Fruit fly (Drosophila melanogaster): Measurements from ENCODE around the gene Mst87F.

The Mst87F gene

dm6 chr3R:13802057-13802817, 25.6 kb downstream of the Mst87F start (continued):
- no peak for TF ChIP-seq CG14667 (GFP tag; IDR thresholded peaks at IDR 0.05)
- no peak for TF ChIP-seq Dip3 (GFP tag; optimal IDR thresholded peaks at IDR 0.05)
- TF ChIP-seq CG14710 (tag; optimal IDR thresholded peaks at IDR 0.05) = no peak
- TF ChIP-seq gcm (GFP tag; optimal IDR thresholded peaks at IDR 0.05) = no peak
- TF ChIP-seq Dbx (GFP tag; IDR thresholded peaks at IDR 0.05) = no peak
- TF ChIP-seq psq (GFP tag; optimal IDR thresholded peaks at IDR 0.05) = no peak
- no peak for TF ChIP-seq chn (GFP tag; optimal IDR thresholded peaks at IDR 0.05)
- no peak for TF ChIP-seq Xbp1 (GFP tag; optimal IDR thresholded peaks at IDR 0.05)
- TF ChIP-seq CG7372 (GFP tag; IDR thresholded peaks at IDR 0.05) = peak; percentile 77
- TF ChIP-seq Sin3A (optimal IDR thresholded peaks at IDR 0.05) = no peak
- TF ChIP-seq salm (tag; optimal IDR thresholded peaks at IDR 0.05) = no peak
- TF ChIP-seq jing (GFP tag; optimal IDR thresholded peaks at IDR 0.05) = no peak
- TF ChIP-seq CG18476 (GFP tag; optimal IDR thresholded peaks at IDR 0.05) = no peak
- no peak for TF ChIP-seq CG10274 (GFP tag; optimal IDR thresholded peaks at IDR 0.05)
- TF ChIP-seq Usf (GFP tag; optimal IDR thresholded peaks at IDR 0.05) = no peak
- TF ChIP-seq Dp (GFP tag; optimal IDR thresholded peaks at IDR 0.05) = no peak
- no peak for TF ChIP-seq CG8765 (GFP tag; IDR thresholded peaks at IDR 0.05)
- no peak for TF ChIP-seq CG8089 (GFP tag; optimal IDR thresholded peaks at IDR 0.05)
- TF ChIP-seq CG8478 (optimal IDR thresholded peaks at IDR 0.05) = no peak
- TF ChIP-seq CG11723 (GFP tag; optimal IDR thresholded peaks at IDR 0.05) = no peak
- no peak for TF ChIP-seq sima (GFP tag; optimal IDR thresholded peaks at IDR 0.05)
- peak; percentile 43; the same call in 2 of the 3 replicates for TF ChIP-seq Opbp (GFP tag; IDR thresholded peaks at IDR 0.05; ENCODE audit: partially characterized antibody)
- no peak for TF ChIP-seq zfh1 (GFP tag; IDR thresholded peaks at IDR 0.05)
- no peak for TF ChIP-seq CG14050 (GFP tag; IDR thresholded peaks at IDR 0.05)
- no peak for TF ChIP-seq CG8944 (GFP tag; optimal IDR thresholded peaks at IDR 0.05)
- TF ChIP-seq Myb (GFP tag; optimal IDR thresholded peaks at IDR 0.05) = no peak
- TF ChIP-seq CG17359 (tag; optimal IDR thresholded peaks at IDR 0.05) = no peak
- TF ChIP-seq D19A (tag; optimal IDR thresholded peaks at IDR 0.05) = no peak
- TF ChIP-seq Oaz (GFP tag; IDR thresholded peaks at IDR 0.05) = no peak
- 0 out of 3 replicates have a peak, but pooled peaks have one; percentile 6 for TF ChIP-seq z (GFP tag; IDR thresholded peaks at IDR 0.05)
- no peak for TF ChIP-seq nom (GFP tag; optimal IDR thresholded peaks at IDR 0.05)
- TF ChIP-seq CG1832 (GFP tag; optimal IDR thresholded peaks at IDR 0.05) = no peak
- no peak for TF ChIP-seq fd96Cb (tag; optimal IDR thresholded peaks at IDR 0.05)
- TF ChIP-seq insv (GFP tag; optimal IDR thresholded peaks at IDR 0.05) = peak in 1 of 2 experiments; percentile 30
- TF ChIP-seq phol (tag; optimal IDR thresholded peaks at IDR 0.05) = peak; percentile 26
- TF ChIP-seq cwo (GFP tag; optimal IDR thresholded peaks at IDR 0.05) = no peak
- TF ChIP-seq ac (GFP tag; optimal IDR thresholded peaks at IDR 0.05) = no peak
- no peak for TF ChIP-seq trh (GFP tag; optimal IDR thresholded peaks at IDR 0.05)
- TF ChIP-seq Nf-YB (GFP tag; optimal IDR thresholded peaks at IDR 0.05) = no peak
- no peak for TF ChIP-seq CG1647 (GFP tag; optimal IDR thresholded peaks at IDR 0.05)
- no peak for TF ChIP-seq tin (GFP tag; optimal IDR thresholded peaks at IDR 0.05)
- no peak for TF ChIP-seq so (GFP tag; IDR thresholded peaks at IDR 0.05)
- TF ChIP-seq CG10366 (GFP tag; IDR thresholded peaks at IDR 0.05) = no peak
- TF ChIP-seq caup (GFP tag; optimal IDR thresholded peaks at IDR 0.05; ENCODE audit: severe bottlenecking) = peak; percentile 44
- TF ChIP-seq CG4854 (GFP tag; optimal IDR thresholded peaks at IDR 0.05) = no peak
- TF ChIP-seq scrt (GFP tag; optimal IDR thresholded peaks at IDR 0.05) = no peak
- no peak for TF ChIP-seq CG1233 (GFP tag; optimal IDR thresholded peaks at IDR 0.05)
- no peak for TF ChIP-seq HmgZ (tag; optimal IDR thresholded peaks at IDR 0.05)
- TF ChIP-seq CG4730 (GFP tag; IDR thresholded peaks at IDR 0.05) = no peak
- no peak for TF ChIP-seq CG11085 (GFP tag; IDR thresholded peaks at IDR 0.05)
- no peak for TF ChIP-seq stc (GFP tag; IDR thresholded peaks at IDR 0.05)
